Fruit fly (Drosophila melanogaster) whole organism, prepupa: ENCODE results near the gene CG2260.

Experiments used
- Blimp-1 ChIP-seq: fragments of 200-800 bp; sonication (Bioruptor generic); optimal IDR thresholded peaks from 3 replicates; lab custom pipeline; 2017; ENCODE audit warnings: missing biosample characterization, missing genetic modification characterization, mild to moderate bottlenecking, moderate library complexity, missing genetic modification reagents
- CG10669 ChIP-seq: fragments of 200-800 bp; sonication (Bioruptor generic); optimal IDR thresholded peaks from 3 replicates; lab custom pipeline; 2018; ENCODE audit warnings: missing biosample characterization, mild to moderate bottlenecking, missing genetic modification characterization, moderate library complexity
- CG11294 ChIP-seq: fragments of 200-800 bp; sonication (Bioruptor generic); IDR thresholded peaks from 2 replicates; pipeline ENCODE4 v1.3.6; 2022; ENCODE audit warnings: missing biosample characterization, missing genetic modification characterization
- CG11762 ChIP-seq: fragments of 200-800 bp; sonication (Bioruptor generic); optimal IDR thresholded peaks from 3 replicates; lab custom pipeline; 2016; ENCODE audit warnings: missing biosample characterization, missing genetic modification characterization; ENCODE audit not compliant: insufficient read depth
- CG15336 ChIP-seq: fragments of 200-800 bp; sonication (Bioruptor generic); IDR thresholded peaks from 2 replicates; pipeline ENCODE4 v1.3.6; 2022; ENCODE audit warnings: missing biosample characterization, missing genetic modification characterization
- CG31627 ChIP-seq: fragments of 200-800 bp; sonication (Bioruptor generic); optimal IDR thresholded peaks from 3 replicates; lab custom pipeline; 2016; ENCODE audit warnings: missing biosample characterization, missing genetic modification characterization
- CG32006 ChIP-seq: fragments of 200-800 bp; sonication (Bioruptor generic); optimal IDR thresholded peaks from 3 replicates; lab custom pipeline; 2017; ENCODE audit warnings: missing biosample characterization, mild to moderate bottlenecking, missing genetic modification characterization
- CG34406 ChIP-seq: fragments of 200-800 bp; sonication (Bioruptor generic); optimal IDR thresholded peaks from 3 replicates; lab custom pipeline; 2016; ENCODE audit warnings: missing biosample characterization, missing genetic modification characterization
- CG3919 ChIP-seq: fragments of 200-800 bp; sonication (Bioruptor generic); optimal IDR thresholded peaks from 3 replicates; lab custom pipeline; 2016; ENCODE audit warnings: missing biosample characterization, missing genetic modification characterization
- CG6163 ChIP-seq: fragments of 200-800 bp; sonication (Bioruptor generic); IDR thresholded peaks from 3 replicates; pipeline ENCODE4 v1.3.6; 2022; ENCODE audit warnings: missing biosample characterization, missing genetic modification characterization
- CG6792 ChIP-seq: fragments of 200-800 bp; sonication (Bioruptor generic); optimal IDR thresholded peaks from 3 replicates; lab custom pipeline; 2016; ENCODE audit warnings: missing biosample characterization, missing genetic modification characterization
- CG7368 ChIP-seq: fragments of 200-800 bp; sonication (Bioruptor generic); optimal IDR thresholded peaks from 3 replicates; lab custom pipeline; 2016; ENCODE audit warnings: missing biosample characterization, missing genetic modification characterization
- CG8319 ChIP-seq: fragments of 200-800 bp; sonication (Bioruptor generic); optimal IDR thresholded peaks from 3 replicates; lab custom pipeline; 2016; ENCODE audit warnings: missing biosample characterization, missing genetic modification characterization
- Eip75B ChIP-seq: fragments of 200-800 bp; sonication (Bioruptor generic); optimal IDR thresholded peaks from 3 replicates; lab custom pipeline; 2016; ENCODE audit warnings: missing biosample characterization, missing genetic modification characterization
- Eip78C ChIP-seq: fragments of 200-800 bp; sonication (Bioruptor generic); peaks from one replicate; lab custom pipeline; 2016; ENCODE audit warnings: missing biosample characterization, missing genetic modification characterization
- Eip93F ChIP-seq: fragments of 200-800 bp; sonication (Bioruptor generic); optimal IDR thresholded peaks from 2 replicates; lab custom pipeline; 2016; ENCODE audit warnings: missing biosample characterization, mild to moderate bottlenecking, missing genetic modification characterization
- Ets96B ChIP-seq: fragments of 200-800 bp; optimal IDR thresholded peaks from 2 replicates; lab custom pipeline; 2019; ENCODE audit warnings: missing biosample characterization, mild to moderate bottlenecking, missing genetic modification characterization, moderate library complexity
- Gug ChIP-seq: fragments of 200-800 bp; sonication (Bioruptor generic); IDR thresholded peaks from 2 replicates; pipeline ENCODE4 v1.3.6; 2022; ENCODE audit warnings: missing biosample characterization, missing genetic modification characterization
- Hr38 ChIP-seq: sonication (Bioruptor generic); optimal IDR thresholded peaks from 2 replicates; lab custom pipeline; 2016; ENCODE audit warnings: missing biosample characterization, missing genetic modification characterization
- Hr39 ChIP-seq: fragments of 200-800 bp; sonication (Bioruptor generic); optimal IDR thresholded peaks from 2 replicates; lab custom pipeline; 2016; ENCODE audit warnings: missing biosample characterization, missing genetic modification characterization
- Hr4 ChIP-seq: fragments of 200-800 bp; sonication (Bioruptor generic); optimal IDR thresholded peaks from 3 replicates; lab custom pipeline; 2016; ENCODE audit warnings: missing biosample characterization, missing genetic modification characterization
- Lpt ChIP-seq: fragments of 200-800 bp; sonication (Bioruptor generic); optimal IDR thresholded peaks from 3 replicates; lab custom pipeline; 2016; ENCODE audit warnings: missing biosample characterization, missing genetic modification characterization
- Met ChIP-seq: fragments of 200-800 bp; sonication (Bioruptor generic); optimal IDR thresholded peaks from 3 replicates; lab custom pipeline; 2016; ENCODE audit warnings: missing biosample characterization, missing genetic modification characterization
- OdsH ChIP-seq: fragments of 200-800 bp; sonication (Bioruptor generic); optimal IDR thresholded peaks from 3 replicates; lab custom pipeline; 2016; ENCODE audit warnings: missing biosample characterization, missing genetic modification characterization
- Smox ChIP-seq: fragments of 200-800 bp; sonication (Bioruptor generic); optimal IDR thresholded peaks from 3 replicates; lab custom pipeline; 2016; ENCODE audit warnings: missing biosample characterization, missing genetic modification characterization
- Sox102F ChIP-seq: fragments of 200-800 bp; sonication (Bioruptor generic); optimal IDR thresholded peaks from 2 replicates; lab custom pipeline; 2016; ENCODE audit warnings: missing biosample characterization, mild to moderate bottlenecking, missing genetic modification characterization
- Sox15 ChIP-seq: fragments of 200-800 bp; sonication (Bioruptor generic); optimal IDR thresholded peaks from 3 replicates; lab custom pipeline; 2016; ENCODE audit warnings: missing biosample characterization, missing genetic modification characterization
- achi ChIP-seq: fragments of 200-800 bp; sonication (Bioruptor generic); optimal IDR thresholded peaks from 3 replicates; lab custom pipeline; 2016; ENCODE audit warnings: missing biosample characterization, missing genetic modification characterization
- acj6 ChIP-seq: fragments of 200-800 bp; sonication (Bioruptor generic); optimal IDR thresholded peaks from 3 replicates; lab custom pipeline; 2016; ENCODE audit warnings: missing biosample characterization, missing genetic modification characterization
- cyc ChIP-seq: fragments of 200-800 bp; sonication (Bioruptor generic); optimal IDR thresholded peaks from 3 replicates; lab custom pipeline; 2016; ENCODE audit warnings: missing biosample characterization, missing genetic modification characterization
- dac ChIP-seq: fragments of 200-800 bp; sonication (Bioruptor generic); optimal IDR thresholded peaks from 2 replicates; lab custom pipeline; 2017; ENCODE audit warnings: missing biosample characterization, mild to moderate bottlenecking, missing genetic modification characterization
- dsx ChIP-seq: fragments of 200-800 bp; optimal IDR thresholded peaks from 3 replicates; lab custom pipeline; 2019; ENCODE audit warnings: missing biosample characterization, mild to moderate bottlenecking, missing genetic modification characterization, moderate library complexity; ENCODE audit not compliant: poor library complexity, severe bottlenecking
- eg ChIP-seq: fragments of 200-800 bp; sonication (Bioruptor generic); IDR thresholded peaks from 3 replicates; pipeline ENCODE4 v1.3.6; 2022; ENCODE audit warnings: missing biosample characterization, missing genetic modification characterization
- esn ChIP-seq: fragments of 200-800 bp; sonication (Bioruptor generic); optimal IDR thresholded peaks from 2 replicates; lab custom pipeline; 2016; ENCODE audit warnings: missing biosample characterization, mild to moderate bottlenecking, missing genetic modification characterization, moderate library complexity
- fd85E ChIP-seq: fragments of 200-800 bp; sonication (Bioruptor generic); optimal IDR thresholded peaks from 3 replicates; lab custom pipeline; 2016; ENCODE audit warnings: missing biosample characterization, missing genetic modification characterization
- fkh ChIP-seq: fragments of 200-800 bp; sonication (Bioruptor generic); optimal IDR thresholded peaks from 3 replicates; lab custom pipeline; 2017; ENCODE audit warnings: missing biosample characterization, mild to moderate bottlenecking, missing genetic modification characterization, moderate library complexity
- lz ChIP-seq: fragments of 200-800 bp; sonication (Bioruptor generic); optimal IDR thresholded peaks from 3 replicates; lab custom pipeline; 2016; ENCODE audit warnings: missing biosample characterization, missing genetic modification characterization
- net ChIP-seq: fragments of 200-800 bp; sonication (Bioruptor generic); optimal IDR thresholded peaks from 3 replicates; lab custom pipeline; 2016; ENCODE audit warnings: missing biosample characterization, missing genetic modification characterization
- pdm3 ChIP-seq: fragments of 200-800 bp; sonication (Bioruptor generic); optimal IDR thresholded peaks from 3 replicates; lab custom pipeline; 2016; ENCODE audit warnings: missing biosample characterization, missing genetic modification characterization
- salr ChIP-seq, 2 experiments: fragments of 200-800 bp; sonication (Bioruptor generic); optimal IDR thresholded peaks; 3 replicates each; lab custom pipeline; 2016 to 2018; ENCODE audit warnings: missing biosample characterization in 2 of 2, missing genetic modification characterization in 2 of 2, mild to moderate bottlenecking in 1 of 2
- spab ChIP-seq: fragments of 200-800 bp; sonication (Bioruptor generic); optimal IDR thresholded peaks from 2 replicates; lab custom pipeline; 2017; ENCODE audit warnings: missing biosample characterization, mild to moderate bottlenecking, missing genetic modification characterization, missing genetic modification reagents
- svp ChIP-seq: fragments of 200-800 bp; sonication (Bioruptor generic); peaks from one replicate; lab custom pipeline; 2016; ENCODE audit warnings: missing biosample characterization, missing genetic modification characterization
- topi ChIP-seq: fragments of 200-800 bp; sonication (Bioruptor generic); optimal IDR thresholded peaks from 3 replicates; lab custom pipeline; 2016; ENCODE audit warnings: missing biosample characterization, missing genetic modification characterization
- vri ChIP-seq: fragments of 200-800 bp; sonication (Bioruptor generic); optimal IDR thresholded peaks from 3 replicates; lab custom pipeline; 2016; ENCODE audit warnings: missing biosample characterization, mild to moderate bottlenecking, missing genetic modification characterization

Gene CG2260

DNA sequence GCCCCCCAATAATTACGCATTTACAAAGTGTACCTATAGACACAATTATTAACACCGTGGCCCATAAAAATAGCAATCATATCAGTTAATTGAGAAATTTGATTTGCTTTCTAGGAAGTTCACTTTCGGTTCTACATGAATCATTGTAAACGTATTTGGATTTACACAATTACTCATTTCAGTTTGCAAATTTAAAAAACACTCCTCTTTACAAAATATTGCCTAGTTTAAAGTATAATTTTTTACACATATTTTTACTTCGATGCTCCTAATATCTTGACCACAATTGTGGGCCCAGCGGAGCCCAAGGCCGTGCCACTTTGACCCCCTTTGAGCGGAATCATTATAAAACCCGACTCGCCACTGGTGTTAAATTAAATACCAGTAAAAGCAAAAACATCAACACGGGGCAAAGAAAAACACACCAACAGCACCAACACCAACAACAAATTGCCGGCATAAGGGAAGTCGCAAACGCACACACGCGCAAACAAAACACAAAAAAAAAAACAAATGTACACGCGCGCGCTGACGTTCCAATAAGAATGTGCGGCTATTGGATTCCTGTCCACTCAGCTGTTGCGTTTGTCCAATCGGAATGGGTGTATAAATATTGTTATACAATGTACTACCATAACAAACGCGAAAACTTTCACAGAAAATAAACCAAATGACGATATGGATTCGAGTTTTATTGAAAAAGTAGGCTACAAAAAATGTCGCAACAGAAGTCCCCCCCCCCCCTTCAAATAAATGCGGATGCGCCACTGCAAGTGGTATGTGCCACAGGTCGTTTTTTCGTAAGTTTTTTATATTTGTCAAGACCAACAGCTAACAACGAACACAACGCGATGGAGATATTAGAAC, 6.2 kb downstream of the CG2260 start:
- TF ChIP-seq CG6163 (GFP tag; lab: Robert Waterston, UW) (peak; percentile 28; the same call in 1 of the 3 replicates), Lpt (GFP tag; lab: Kevin White, UChicago) (no peak), achi (GFP tag; lab: Kevin White, UChicago) (peak; percentile 33), Ets96B (tag; lab: Kevin White, UChicago) (peak; percentile 6), Smox (GFP tag; lab: Kevin White, UChicago) (no peak), net (GFP tag; lab: Kevin White, UChicago) (no peak), esn (peak; percentile 5), pdm3 (GFP tag; lab: Kevin White, UChicago) (peak; percentile 8), Hr39 (GFP tag; lab: Kevin White, UChicago) (peak; percentile 40), CG11762 (GFP tag; lab: Kevin White, UChicago) (no peak), CG7368 (GFP tag; lab: Kevin White, UChicago) (no peak), topi (GFP tag; lab: Kevin White, UChicago) (no peak), salr (GFP tag; optimal IDR thresholded peaks at IDR 0.05; lab: Kevin White, UChicago) (no peak), dsx (GFP tag; lab: Kevin White, UChicago) (no peak), CG15336 (GFP tag; lab: Robert Waterston, UW) (0 out of 2 replicates have a peak, but pooled peaks have one; percentile 33), Eip78C (GFP tag; lab: Kevin White, UChicago) (no peak), acj6 (peak; percentile 13), Eip93F (GFP tag; lab: Kevin White, UChicago) (no peak), Met (GFP tag; lab: Kevin White, UChicago) (peak; percentile 64), CG3919 (peak; percentile 18), vri (no peak), Sox102F (GFP tag; lab: Kevin White, UChicago) (peak; percentile 7), CG10669 (GFP tag; lab: Kevin White, UChicago) (peak; percentile 25), lz (GFP tag; lab: Kevin White, UChicago) (peak; percentile 23), Hr4 (GFP tag; lab: Kevin White, UChicago) (no peak), CG31627 (GFP tag; lab: Kevin White, UChicago) (peak; percentile 31), fd85E (GFP tag; lab: Kevin White, UChicago) (no peak), CG8319 (GFP tag; lab: Kevin White, UChicago) (no peak), eg (GFP tag; lab: Robert Waterston, UW) (peak; percentile 56), CG32006 (peak; percentile 23), fkh (GFP tag; lab: Kevin White, UChicago) (peak; percentile 37), cyc (GFP tag; lab: Kevin White, UChicago) (peak; percentile 10), OdsH (GFP tag; lab: Kevin White, UChicago) (peak; percentile 7)

DNA sequence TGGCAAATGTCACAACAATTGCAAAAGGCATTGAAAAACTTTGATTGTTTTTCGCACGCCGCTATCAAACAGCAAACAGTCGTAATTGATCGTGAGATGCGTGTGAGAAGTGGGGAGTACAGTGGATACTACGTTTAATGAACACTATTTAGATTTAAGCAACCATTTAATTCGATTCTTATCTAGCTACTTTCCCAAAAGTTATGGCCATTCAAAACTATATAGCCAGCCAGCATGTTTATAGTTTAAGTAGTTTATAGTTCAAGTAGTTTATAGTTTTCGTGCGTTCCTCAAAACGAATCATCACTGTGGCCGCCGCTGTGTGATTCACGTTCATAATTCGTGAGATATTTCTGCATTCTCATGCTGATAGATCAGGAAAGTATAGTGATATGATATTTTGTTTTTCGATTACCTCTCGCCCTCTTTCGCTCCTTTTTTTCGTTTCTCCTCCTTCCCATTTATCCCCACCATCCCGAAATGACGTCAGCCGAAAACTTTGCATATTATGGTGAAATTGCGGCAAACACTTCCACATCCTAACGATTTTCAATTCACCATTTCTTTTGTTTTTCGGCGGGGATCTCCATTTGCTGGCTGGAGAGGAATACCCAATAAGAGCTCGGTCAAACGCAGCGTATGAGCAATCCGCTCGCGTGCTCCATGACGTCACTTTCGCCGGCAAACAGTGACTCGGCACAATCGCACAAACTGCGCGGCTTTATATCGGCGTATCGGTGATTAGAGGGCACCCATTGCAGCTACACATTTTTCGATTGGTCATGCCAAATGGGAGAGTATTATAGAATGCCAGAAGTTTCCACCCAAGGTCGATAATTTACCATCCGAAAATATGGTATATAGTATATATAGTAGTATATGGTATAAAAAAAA, 7.3 kb downstream of the CG2260 start:
- TF ChIP-seq Gug = no peak
- TF ChIP-seq Hr38 = no peak
- TF ChIP-seq lz (GFP tag; lab: Kevin White, UChicago) = peak; percentile 30
- TF ChIP-seq acj6 = peak; percentile 15
- no peak for TF ChIP-seq Blimp-1 (GFP tag; lab: Kevin White, UChicago)
- peak; percentile 3 for TF ChIP-seq CG31627 (GFP tag; lab: Kevin White, UChicago)
- no peak for TF ChIP-seq spab (GFP tag; lab: Kevin White, UChicago)
- peak; percentile 54 for TF ChIP-seq Eip78C (GFP tag; lab: Kevin White, UChicago)
- TF ChIP-seq pdm3 (GFP tag; lab: Kevin White, UChicago) = peak; percentile 36
- peak; percentile 31 for TF ChIP-seq fkh (GFP tag; lab: Kevin White, UChicago)
- peak; percentile 50; the same call in 1 of the 2 replicates for TF ChIP-seq CG11294 (GFP tag; lab: Robert Waterston, UW)
- peak; percentile 0 for TF ChIP-seq CG6792 (GFP tag; lab: Kevin White, UChicago)
- no peak for TF ChIP-seq Eip75B (GFP tag; lab: Kevin White, UChicago)
- no peak for TF ChIP-seq Sox15 (GFP tag; lab: Kevin White, UChicago)
- 0 out of 2 replicates have a peak, but pooled peaks have one; percentile 16 for TF ChIP-seq CG15336 (GFP tag; lab: Robert Waterston, UW)
- TF ChIP-seq CG6163 (GFP tag; lab: Robert Waterston, UW) = 0 out of 3 replicates have a peak, but pooled peaks have one; percentile 17
- TF ChIP-seq Hr4 (GFP tag; lab: Kevin White, UChicago) = peak; percentile 24
- peak; percentile 6 for TF ChIP-seq CG32006
- peak; percentile 5 for TF ChIP-seq achi (GFP tag; lab: Kevin White, UChicago)
- TF ChIP-seq Hr39 (GFP tag; lab: Kevin White, UChicago) = peak; percentile 25
- TF ChIP-seq topi (GFP tag; lab: Kevin White, UChicago) = peak; percentile 21
- peak; percentile 31 for TF ChIP-seq svp
- TF ChIP-seq dac = no peak
- peak; percentile 28; the same call in 1 of the 3 replicates for TF ChIP-seq eg (GFP tag; lab: Robert Waterston, UW)
- no peak for TF ChIP-seq CG34406 (GFP tag; lab: Kevin White, UChicago)
- TF ChIP-seq cyc (GFP tag; lab: Kevin White, UChicago) = peak; percentile 13
